Fruit fly (Drosophila melanogaster) whole organism, prepupa: Measurements from ENCODE around the gene CG33217.

Experiments used
- CG11902 ChIP-seq: fragments of 200-800 bp; sonication (Bioruptor generic); optimal IDR thresholded peaks from 3 replicates; lab custom pipeline; 2016; ENCODE audit warnings: missing biosample characterization, missing genetic modification characterization
- Eip78C ChIP-seq: fragments of 200-800 bp; sonication (Bioruptor generic); peaks from one replicate; lab custom pipeline; 2016; ENCODE audit warnings: missing biosample characterization, missing genetic modification characterization
- achi ChIP-seq: fragments of 200-800 bp; sonication (Bioruptor generic); optimal IDR thresholded peaks from 3 replicates; lab custom pipeline; 2016; ENCODE audit warnings: missing biosample characterization, missing genetic modification characterization
- esn ChIP-seq: fragments of 200-800 bp; sonication (Bioruptor generic); optimal IDR thresholded peaks from 2 replicates; lab custom pipeline; 2016; ENCODE audit warnings: missing biosample characterization, mild to moderate bottlenecking, missing genetic modification characterization, moderate library complexity
- fkh ChIP-seq: fragments of 200-800 bp; sonication (Bioruptor generic); optimal IDR thresholded peaks from 3 replicates; lab custom pipeline; 2017; ENCODE audit warnings: missing biosample characterization, mild to moderate bottlenecking, missing genetic modification characterization, moderate library complexity

Gene CG33217

DNA sequence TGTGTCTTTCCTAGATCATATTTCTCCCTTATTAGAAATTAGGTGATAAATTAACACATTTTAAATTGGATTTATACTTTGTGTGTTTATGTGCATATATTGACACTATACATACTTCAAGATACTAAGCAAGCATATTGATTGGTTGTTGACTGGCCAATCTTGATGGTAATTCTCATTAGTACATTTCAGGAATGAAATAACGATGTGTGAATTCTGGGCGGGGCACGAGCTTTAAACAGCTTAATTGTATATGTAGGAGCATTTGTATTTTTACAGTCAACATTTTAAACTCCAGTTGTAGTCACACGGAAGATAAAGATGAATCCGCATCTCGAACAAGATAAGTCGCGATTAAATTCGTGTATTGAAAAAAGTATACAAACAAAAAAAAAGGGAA is 48.3 kb downstream of the CG33217 start, which contains the start of gene CG34031:
Gene CG34031 (plus strand): TSS at position 301 of the 400 bp plus-strand sequence.
- TF ChIP-seq esn (no peak), fkh (no peak), Eip78C (GFP tag; lab: Kevin White, UChicago) (no peak), achi (GFP tag; lab: Kevin White, UChicago) (no peak), CG11902 (GFP tag; lab: Kevin White, UChicago) (no peak)
